Fruit fly (Drosophila melanogaster): ENCODE results near the gene MtnA.

MtnA gene

dm6 chr3R:9784341-9785062, at the start of gene MtnA, which contains the start of gene CG8500:
Gene MtnA (minus strand): TSS chr3R:9784370.
Gene CG8500 (plus strand): TSS chr3R:9784653.
- TF ChIP-seq chinmo (GFP tag; IDR thresholded peaks at IDR 0.05; ENCODE audit: partially characterized antibody) (0 out of 4 replicates have a peak, but pooled peaks have one; percentile 65), HmgZ (tag; optimal IDR thresholded peaks at IDR 0.05) (peak; percentile 87), knrl (GFP tag; IDR thresholded peaks at IDR 0.05; ENCODE audit: partially characterized antibody) (peak; percentile 19; the same call in 1 of the 3 replicates), Med (GFP tag) (peak; percentile 81), CG2120 (GFP tag; optimal IDR thresholded peaks at IDR 0.05) (no peak), vvl (GFP tag; IDR thresholded peaks at IDR 0.05) (no peak), sug (tag; optimal IDR thresholded peaks at IDR 0.05) (peak; percentile 40), CG9797 (GFP tag; optimal IDR thresholded peaks at IDR 0.05) (no peak), CG6272 (GFP tag; IDR thresholded peaks at IDR 0.05) (no peak), Hmr (GFP tag; optimal IDR thresholded peaks at IDR 0.05) (peak; percentile 79), CG1233 (GFP tag; optimal IDR thresholded peaks at IDR 0.05) (no peak), CG10543 (GFP tag; optimal IDR thresholded peaks at IDR 0.05) (peak; percentile 37), pnt (GFP tag; optimal IDR thresholded peaks at IDR 0.05) (no peak), sens (GFP tag) (peak; percentile 33), inv (GFP tag; IDR thresholded peaks at IDR 0.05; ENCODE audit: partially characterized antibody) (peak; percentile 28; the same call in 1 of the 2 replicates), CG6854 (GFP tag; optimal IDR thresholded peaks at IDR 0.05) (no peak), CG16779 (GFP tag; IDR thresholded peaks at IDR 0.05) (no peak), crp (GFP tag; optimal IDR thresholded peaks at IDR 0.05) (no peak), CG34376 (GFP tag; optimal IDR thresholded peaks at IDR 0.05) (peak; percentile 14), ewg (GFP tag; optimal IDR thresholded peaks at IDR 0.05) (peak; percentile 99), CG7963 (GFP tag; IDR thresholded peaks at IDR 0.05; ENCODE audit: partially characterized antibody) (no peak), CG8089 (GFP tag; optimal IDR thresholded peaks at IDR 0.05) (no peak), CG8944 (GFP tag; optimal IDR thresholded peaks at IDR 0.05) (no peak), CG3847 (GFP tag; IDR thresholded peaks at IDR 0.05) (0 out of 2 replicates have a peak, but pooled peaks have one; percentile 7), Adf1 (GFP tag; IDR thresholded peaks at IDR 0.05) (peak; percentile 45; the same call in 1 of the 2 replicates), trh (GFP tag; optimal IDR thresholded peaks at IDR 0.05) (no peak), CG12659 (GFP tag; optimal IDR thresholded peaks at IDR 0.05) (peak; percentile 20), CG34422 (GFP tag; IDR thresholded peaks at IDR 0.05) (peak; percentile 75; the same call in 2 of the 3 replicates), CG3838 (GFP tag; optimal IDR thresholded peaks at IDR 0.05) (no peak), ken (GFP tag; IDR thresholded peaks at IDR 0.05) (0 out of 3 replicates have a peak, but pooled peaks have one; percentile 31), GATAe (GFP tag; conservative IDR thresholded peaks at IDR 0.05) (no peak), Awh (GFP tag; IDR thresholded peaks at IDR 0.05) (no peak), sr (GFP tag; IDR thresholded peaks at IDR 0.05) (0 out of 3 replicates have a peak, but pooled peaks have one; percentile 7), E2f1 (GFP tag; IDR thresholded peaks at IDR 0.05) (no peak), CG13287 (GFP tag; IDR thresholded peaks at IDR 0.05; ENCODE audit: partially characterized antibody) (peak; percentile 51), zfh1 (GFP tag; IDR thresholded peaks at IDR 0.05) (no peak), CG7928 (GFP tag; optimal IDR thresholded peaks at IDR 0.05) (no peak), dm (GFP tag; optimal IDR thresholded peaks at IDR 0.05) (peak; percentile 3), nerfin-1 (tag; optimal IDR thresholded peaks at IDR 0.05) (no peak), CG13894 (tag; optimal IDR thresholded peaks at IDR 0.05) (peak; percentile 26), Hand (GFP tag; optimal IDR thresholded peaks at IDR 0.05) (peak; percentile 4), HLH4C (GFP tag; IDR thresholded peaks at IDR 0.05; ENCODE audit: partially characterized antibody) (0 out of 3 replicates have a peak, but pooled peaks have one; percentile 24), wdn (GFP tag; IDR thresholded peaks at IDR 0.05) (no peak), CG42726 (GFP tag; IDR thresholded peaks at IDR 0.05; ENCODE audit: partially characterized antibody) (peak; percentile 52; the same call in 1 of the 2 replicates), HmgD (GFP tag; optimal IDR thresholded peaks at IDR 0.05) (no peak), Bgb (GFP tag; IDR thresholded peaks at IDR 0.05; ENCODE audit: partially characterized antibody) (peak; percentile 54; the same call in 1 of the 2 replicates), lab (GFP tag; optimal IDR thresholded peaks at IDR 0.05) (peak; percentile 51), Dp (GFP tag; optimal IDR thresholded peaks at IDR 0.05) (peak; percentile 64)
